Worm (Caenorhabditis elegans) whole organism, L4/young adult: Measurements from ENCODE around the gene gbh-1.

Experiments used
- W03F9.2 ChIP-seq: fragments of 150-350 bp; optimal IDR thresholded peaks from 2 replicates; lab custom pipeline; 2014; ENCODE audit warnings: missing biosample characterization, missing genetic modification characterization
- dao-5 ChIP-seq: sonication (generic microtip); optimal IDR thresholded peaks from 2 replicates; lab custom pipeline; 2016; ENCODE audit warnings: missing genotype, missing genetic modification characterization, moderate library complexity, missing compliant biosample characterization
- him-1 ChIP-seq: sonication (generic microtip); optimal IDR thresholded peaks from 2 replicates; lab custom pipeline; 2016; ENCODE audit warnings: missing genotype, missing genetic modification reagents, missing genetic modification characterization, missing compliant biosample characterization

- TF ChIP-seq him-1 (tag; lab: Kevin White, UChicago) (no peak), dao-5 (tag; lab: Kevin White, UChicago) (peak; percentile 6), W03F9.2 (tag; lab: Kevin White, UChicago) (no peak)
These were observed 14.0 kb upstream of the gbh-1 start for ce11 chrII:10707439-10708096.
